Fruit fly (Drosophila melanogaster) whole organism, embryonic: ENCODE measurements around the gene Nthl1.

Source experiments
- B-H2 ChIP-seq: fragments of 200-800 bp; sonication (Bioruptor generic); optimal IDR thresholded peaks from 2 replicates; lab custom pipeline; 2018; ENCODE audit warnings: missing biosample characterization, mild to moderate bottlenecking, missing genetic modification characterization
- CG13894 ChIP-seq: fragments of 200-800 bp; sonication (Bioruptor generic); optimal IDR thresholded peaks from 3 replicates; lab custom pipeline; 2018; ENCODE audit warnings: missing biosample characterization, mild to moderate bottlenecking, missing genetic modification characterization, moderate library complexity
- CG14860 ChIP-seq: fragments of 200-800 bp; sonication (Bioruptor generic); IDR thresholded peaks from 3 replicates; pipeline ENCODE4 v1.3.6; 2022; ENCODE audit warnings: missing biosample characterization, missing genetic modification characterization; ENCODE audit not compliant: partially characterized antibody
- CG15269 ChIP-seq: fragments of 200-800 bp; sonication (Bioruptor generic); optimal IDR thresholded peaks from 2 replicates; lab custom pipeline; 2018; ENCODE audit warnings: missing biosample characterization, mild to moderate bottlenecking, missing genetic modification characterization, moderate library complexity
- CG1603 ChIP-seq: fragments of 200-800 bp; sonication (Bioruptor generic); optimal IDR thresholded peaks from 2 replicates; lab custom pipeline; 2019; ENCODE audit warnings: missing biosample characterization, mild to moderate bottlenecking, missing genetic modification characterization, moderate library complexity
- CG18011 ChIP-seq: fragments of 200-800 bp; sonication (Bioruptor generic); optimal IDR thresholded peaks from 2 replicates; lab custom pipeline; 2017; ENCODE audit warnings: missing biosample characterization, missing genetic modification characterization, mild to moderate bottlenecking, moderate library complexity, missing genotype
- CG18262 ChIP-seq: fragments of 200-800 bp; optimal IDR thresholded peaks from 3 replicates; lab custom pipeline; 2019; ENCODE audit warnings: missing biosample characterization, mild to moderate bottlenecking, missing genetic modification characterization, moderate library complexity
- CG2199 ChIP-seq: fragments of 200-800 bp; sonication (Bioruptor generic); IDR thresholded peaks from 3 replicates; pipeline ENCODE4 v1.3.6; 2022; ENCODE audit warnings: missing biosample characterization, missing genetic modification characterization
- CG3995 ChIP-seq: fragments of 200-800 bp; sonication (Bioruptor generic); optimal IDR thresholded peaks from 3 replicates; lab custom pipeline; 2016; ENCODE audit warnings: missing biosample characterization, missing genetic modification characterization
- CG5245 ChIP-seq: fragments of 200-800 bp; sonication (Bioruptor generic); optimal IDR thresholded peaks from 3 replicates; lab custom pipeline; 2016; ENCODE audit warnings: missing biosample characterization, missing genetic modification characterization
- CG7271 ChIP-seq: fragments of 200-800 bp; sonication (Bioruptor generic); optimal IDR thresholded peaks from 2 replicates; lab custom pipeline; 2018; ENCODE audit warnings: missing biosample characterization, mild to moderate bottlenecking, missing genetic modification characterization, moderate library complexity
- CG7556 ChIP-seq: fragments of 200-800 bp; sonication (Bioruptor generic); optimal IDR thresholded peaks from 2 replicates; lab custom pipeline; 2017; ENCODE audit warnings: missing biosample characterization, mild to moderate bottlenecking, missing genetic modification characterization
- CG9932 ChIP-seq: fragments of 200-800 bp; sonication (Bioruptor generic); IDR thresholded peaks from 2 replicates; pipeline ENCODE4 v1.3.6; 2022; ENCODE audit warnings: missing biosample characterization, missing genetic modification characterization
- Ets65A ChIP-seq: fragments of 200-800 bp; sonication (Bioruptor generic); peaks from one replicate; lab custom pipeline; 2016; ENCODE audit warnings: missing biosample characterization, missing genetic modification characterization
- HmgD ChIP-seq: fragments of 200-800 bp; sonication (Bioruptor generic); optimal IDR thresholded peaks from 3 replicates; lab custom pipeline; 2016; ENCODE audit warnings: missing biosample characterization, missing genetic modification characterization
- Med ChIP-seq: fragments of 200-800 bp; sonication (Bioruptor generic); peaks from one replicate; lab custom pipeline; 2016; ENCODE audit warnings: missing biosample characterization, missing genetic modification characterization, mild to moderate bottlenecking, inconsistent platforms, moderate library complexity
- NC2β ChIP-seq: fragments of 200-800 bp; sonication (Bioruptor generic); optimal IDR thresholded peaks from 2 replicates; lab custom pipeline; 2016; ENCODE audit warnings: missing biosample characterization, missing genetic modification characterization
- NfI ChIP-seq: fragments of 200-800 bp; sonication (Bioruptor generic); optimal IDR thresholded peaks from 3 replicates; lab custom pipeline; 2018; ENCODE audit warnings: missing biosample characterization, mild to moderate bottlenecking, missing genetic modification characterization, moderate library complexity
- Pdp1 ChIP-seq, 2 experiments: fragments of 200-800 bp; sonication (Bioruptor generic); optimal IDR thresholded peaks; 3 replicates each; lab custom pipeline; 2016; ENCODE audit warnings: missing biosample characterization in 2 of 2, missing genetic modification characterization in 2 of 2, mild to moderate bottlenecking in 1 of 2, moderate library complexity in 1 of 2
- Six4 ChIP-seq: fragments of 200-800 bp; sonication (Bioruptor generic); optimal IDR thresholded peaks from 2 replicates; lab custom pipeline; 2016; ENCODE audit warnings: missing biosample characterization, missing genetic modification characterization
- Sox102F ChIP-seq: fragments of 200-800 bp; sonication (Bioruptor generic); optimal IDR thresholded peaks from 2 replicates; lab custom pipeline; 2018; ENCODE audit warnings: missing biosample characterization, mild to moderate bottlenecking, missing genetic modification characterization, moderate library complexity
- Sry-β ChIP-seq: fragments of 200-800 bp; sonication (Bioruptor generic); optimal IDR thresholded peaks from 2 replicates; lab custom pipeline; 2018; ENCODE audit warnings: missing biosample characterization, mild to moderate bottlenecking, missing genetic modification characterization, moderate library complexity
- crol ChIP-seq: fragments of 200-800 bp; sonication (Bioruptor generic); IDR thresholded peaks from 2 replicates; pipeline ENCODE4 v1.3.6; 2022; ENCODE audit warnings: missing biosample characterization, missing genetic modification characterization
- dm ChIP-seq: fragments of 200-800 bp; sonication (Bioruptor generic); optimal IDR thresholded peaks from 3 replicates; lab custom pipeline; 2016; ENCODE audit warnings: missing biosample characterization, missing genetic modification characterization
- emc ChIP-seq: fragments of 200-800 bp; sonication (Bioruptor generic); optimal IDR thresholded peaks from 2 replicates; lab custom pipeline; 2016; ENCODE audit warnings: missing biosample characterization, missing genetic modification characterization
- ems ChIP-seq: fragments of 200-800 bp; sonication (Bioruptor generic); optimal IDR thresholded peaks from 3 replicates; lab custom pipeline; 2016; ENCODE audit warnings: missing biosample characterization, missing genetic modification characterization
- gem ChIP-seq: fragments of 200-800 bp; sonication (Bioruptor generic); optimal IDR thresholded peaks from 2 replicates; lab custom pipeline; 2019; ENCODE audit warnings: missing biosample characterization, mild to moderate bottlenecking, missing genetic modification characterization, moderate library complexity
- grn ChIP-seq: fragments of 200-800 bp; sonication (Bioruptor generic); optimal IDR thresholded peaks from 3 replicates; lab custom pipeline; 2017; ENCODE audit warnings: missing biosample characterization, missing genetic modification characterization
- gsb-n ChIP-seq: fragments of 200-800 bp; sonication (Bioruptor generic); optimal IDR thresholded peaks from 3 replicates; lab custom pipeline; 2018; ENCODE audit warnings: missing biosample characterization, mild to moderate bottlenecking, missing genetic modification characterization
- inv ChIP-seq: fragments of 200-800 bp; sonication (Bioruptor generic); IDR thresholded peaks from 2 replicates; pipeline ENCODE4 v1.3.6; 2022; ENCODE audit warnings: missing biosample characterization, missing genetic modification characterization; ENCODE audit not compliant: partially characterized antibody
- lola ChIP-seq, 3 experiments: fragments of >200 bp in 2 of 3; fragments of 200-800 bp in 1 of 3; sonication (Bioruptor generic) in 1 of 3; optimal IDR thresholded peaks; 2 replicates each; lab custom pipeline; 2017 to 2019; ENCODE audit warnings: missing biosample characterization in 3 of 3, missing genetic modification characterization in 3 of 3, mild to moderate bottlenecking in 1 of 3, moderate library complexity in 1 of 3
- nau ChIP-seq: fragments of 200-800 bp; sonication (Bioruptor generic); optimal IDR thresholded peaks from 3 replicates; lab custom pipeline; 2017; ENCODE audit warnings: missing biosample characterization, mild to moderate bottlenecking, missing genetic modification characterization, missing genetic modification reagents
- nom ChIP-seq: fragments of 200-800 bp; sonication (Bioruptor generic); optimal IDR thresholded peaks from 2 replicates; lab custom pipeline; 2017; ENCODE audit warnings: missing biosample characterization, missing genetic modification characterization, mild to moderate bottlenecking, moderate library complexity, missing genetic modification reagents
- oc ChIP-seq: fragments of 200-800 bp; sonication (Bioruptor generic); optimal IDR thresholded peaks from 2 replicates; lab custom pipeline; 2018; ENCODE audit warnings: missing biosample characterization, mild to moderate bottlenecking, missing genetic modification characterization, moderate library complexity
- sens ChIP-seq: fragments of 200-800 bp; sonication (Bioruptor generic); peaks from one replicate; lab custom pipeline; 2016; ENCODE audit warnings: missing biosample characterization, missing genetic modification characterization
- sim ChIP-seq: fragments of 200-800 bp; sonication (Bioruptor generic); IDR thresholded peaks from 2 replicates; pipeline ENCODE4 v1.3.6; 2022; ENCODE audit warnings: missing biosample characterization, missing genetic modification characterization
- slp2 ChIP-seq: fragments of 200-800 bp; sonication (Bioruptor generic); optimal IDR thresholded peaks from 2 replicates; lab custom pipeline; 2016; ENCODE audit warnings: missing biosample characterization, missing genetic modification characterization
- sqz ChIP-seq: fragments of 200-800 bp; sonication (Bioruptor generic); optimal IDR thresholded peaks from 3 replicates; lab custom pipeline; 2018; ENCODE audit warnings: missing biosample characterization, mild to moderate bottlenecking, missing genetic modification characterization
- tll ChIP-seq, 2 experiments: fragments of 200-800 bp in 1 of 2; fragments of >200 bp in 1 of 2; sonication (Bioruptor generic) in 1 of 2; optimal IDR thresholded peaks; 2 replicates each; lab custom pipeline; 2017 to 2019; ENCODE audit warnings: missing biosample characterization in 2 of 2, missing genetic modification characterization in 2 of 2, mild to moderate bottlenecking in 1 of 2, moderate library complexity in 1 of 2
- tna ChIP-seq: fragments of 200-800 bp; sonication (Bioruptor generic); IDR thresholded peaks from 2 replicates; pipeline ENCODE4 v1.3.6; 2022; ENCODE audit warnings: missing biosample characterization, missing genetic modification characterization; ENCODE audit not compliant: partially characterized antibody
- usp ChIP-seq: fragments of >200 bp; optimal IDR thresholded peaks from 2 replicates; lab custom pipeline; 2017; ENCODE audit warnings: missing biosample characterization, missing genetic modification characterization
- z ChIP-seq: fragments of 200-800 bp; sonication (Bioruptor generic); IDR thresholded peaks from 3 replicates; pipeline ENCODE4 v1.3.6; 2022; ENCODE audit warnings: missing biosample characterization, missing genetic modification characterization

The Nthl1 gene

dm6 chr2L:20965001-20965400, 37.3 kb upstream of the Nthl1 start (continued):
- TF ChIP-seq CG3995 (GFP tag; lab: Kevin White, UChicago) (no peak), grn (peak; percentile 87), NC2β (GFP tag; lab: Kevin White, UChicago) (no peak), gem (tag; lab: Kevin White, UChicago) (no peak), sim (no peak), B-H2 (no peak), tll (GFP tag; optimal IDR thresholded peaks at IDR 0.05; lab: Kevin White, UChicago) (no peak), CG2199 (GFP tag; lab: Robert Waterston, UW) (0 out of 3 replicates have a peak, but pooled peaks have one; percentile 22), oc (peak; percentile 34), emc (GFP tag; lab: Kevin White, UChicago) (no peak), CG9932 (no peak), dm (GFP tag; lab: Kevin White, UChicago) (no peak), Sry-β (GFP tag; lab: Kevin White, UChicago) (no peak), nom (GFP tag; lab: Kevin White, UChicago) (peak; percentile 14), sqz (GFP tag; lab: Kevin White, UChicago) (no peak)

dm6 chr2L:20960019-20960525, 32.4 kb upstream of the Nthl1 start:
- TF ChIP-seq sens (peak; percentile 30), slp2 (GFP tag; lab: Kevin White, UChicago) (no peak), Sox102F (peak; percentile 1), grn (no peak), CG18262 (tag; lab: Kevin White, UChicago) (peak; percentile 10), crol (GFP tag; lab: Robert Waterston, UW) (peak; percentile 59; the same call in 1 of the 2 replicates), CG7271 (tag; lab: Kevin White, UChicago) (no peak), gem (tag; lab: Kevin White, UChicago) (peak; percentile 6), Med (GFP tag; lab: Kevin White, UChicago) (peak; percentile 8), CG1603 (peak; percentile 21), CG2199 (GFP tag; lab: Robert Waterston, UW) (0 out of 3 replicates have a peak, but pooled peaks have one; percentile 22), gsb-n (peak; percentile 11)

- TF ChIP-seq CG18011 (GFP tag; lab: Kevin White, UChicago) (peak; percentile 52), CG15269 (tag; lab: Kevin White, UChicago) (no peak), sens (peak; percentile 29), CG14860 (GFP tag; lab: Robert Waterston, UW) (no peak), lola (GFP tag; optimal IDR thresholded peaks at IDR 0.05; lab: Kevin White, UChicago) (no peak), Six4 (GFP tag; lab: Kevin White, UChicago) (no peak), tna (no peak), CG7556 (no peak), z (GFP tag; lab: Robert Waterston, UW) (no peak), CG13894 (tag; lab: Kevin White, UChicago) (no peak), Pdp1 (GFP tag; optimal IDR thresholded peaks at IDR 0.05; lab: Kevin White, UChicago) (peak in 1 of 2 experiments; percentile 66), tll (GFP tag; optimal IDR thresholded peaks at IDR 0.05; lab: Kevin White, UChicago) (no peak)
These were observed 30.3 kb upstream of the Nthl1 start for dm6 chr2L:20957968-20958367.

- TF ChIP-seq NfI (GFP tag; lab: Kevin White, UChicago) (no peak), CG18011 (GFP tag; lab: Kevin White, UChicago) (peak; percentile 93), Ets65A (GFP tag; lab: Kevin White, UChicago) (peak; percentile 6), CG5245 (no peak), ems (no peak), inv (no peak), usp (GFP tag; lab: Kevin White, UChicago) (no peak), Med (GFP tag; lab: Kevin White, UChicago) (peak; percentile 1), HmgD (no peak), nau (GFP tag; lab: Kevin White, UChicago) (no peak)
These were observed 29.6 kb upstream of the Nthl1 start for dm6 chr2L:20957266-20957665.
